Worm (Caenorhabditis elegans) whole organism, L2 larva: ENCODE data around the gene T26H8.5.

Source experiments
- ZK546.5 ChIP-seq: sonication (generic microtip); optimal IDR thresholded peaks from 2 replicates; lab custom pipeline; 2017; ENCODE audit warnings: missing biosample characterization, missing genetic modification characterization
- crh-2 ChIP-seq: sonication (generic microtip); optimal IDR thresholded peaks from 2 replicates; lab custom pipeline; 2017; ENCODE audit warnings: missing biosample characterization, missing genetic modification characterization
- mdl-1 ChIP-seq, 2 experiments: fragments of 150-350 bp in 1 of 2; sonication (generic microtip) in 1 of 2; optimal IDR thresholded peaks; 2 replicates each; lab custom pipeline; 2017; ENCODE audit warnings: missing biosample characterization in 2 of 2, missing genetic modification characterization in 2 of 2

DNA sequence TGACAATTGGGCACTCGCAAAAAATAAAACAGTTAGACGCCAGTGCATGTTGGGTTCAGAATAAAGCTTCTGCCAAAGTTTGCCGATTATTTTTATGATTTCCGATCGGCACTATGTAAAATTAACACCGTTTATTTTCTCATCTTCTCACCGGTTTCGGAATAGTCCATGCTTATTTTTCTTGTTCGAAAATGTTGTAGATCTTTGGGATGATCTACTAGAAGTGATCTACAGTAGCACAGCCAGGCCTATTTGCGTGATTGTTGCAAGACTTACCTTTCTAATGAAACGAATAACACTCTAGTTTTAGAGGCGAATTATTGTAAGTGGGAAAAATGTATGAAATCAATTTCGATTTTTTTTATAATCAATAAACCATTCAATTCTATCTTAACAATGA is 45.2 kb upstream of the T26H8.5 start, which contains the start of gene clec-231:
- TF ChIP-seq mdl-1 (tag; optimal IDR thresholded peaks at IDR 0.05; lab: Kevin White, UChicago) (no peak), ZK546.5 (tag; lab: Kevin White, UChicago) (no peak), crh-2 (tag; lab: Kevin White, UChicago) (no peak)
